Worm (Caenorhabditis elegans): Measurements from ENCODE around the gene pals-28.
A peak's percentile ranks its signal among the peaks of the same experiment; 100 is the strongest.

pals-28 gene

DNA sequence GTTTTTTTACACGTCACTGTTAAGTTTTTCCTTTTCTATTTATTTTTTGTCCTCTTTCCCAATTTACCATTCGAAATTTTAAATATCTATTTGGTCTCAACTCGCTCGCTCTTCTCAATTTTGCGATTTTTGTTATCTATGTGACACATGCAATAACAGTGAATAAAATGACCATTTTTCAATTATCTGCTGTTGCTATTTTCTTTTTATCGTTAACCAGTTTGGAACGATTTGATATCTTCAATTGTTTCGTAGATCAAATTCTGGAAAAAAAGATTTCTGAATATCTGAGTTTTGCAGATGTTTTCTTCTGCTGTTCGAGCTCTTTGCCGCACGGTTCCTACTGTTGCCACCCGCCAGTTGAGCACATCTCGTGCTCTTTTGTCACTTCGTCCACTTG, 22.6 kb downstream of the pals-28 start, which contains the start of gene prdx-3:
prdx-3 (plus strand) TSS at position 301 of the 400 bp plus-strand sequence.
- TF ChIP-seq hmg-1.1 (GFP tag; IDR thresholded peaks at IDR 0.05) (no peak), unc-62 (GFP tag; optimal IDR thresholded peaks at IDR 0.05 in 1 of 2) (peak in 1 of 2 experiments; percentile 49), unc-62 (tag; optimal IDR thresholded peaks at IDR 0.05) (no peak), vab-7 (GFP tag; IDR thresholded peaks at IDR 0.05) (no peak), dpl-1 (GFP tag; optimal IDR thresholded peaks at IDR 0.05) (no peak), lin-38 (GFP tag; IDR thresholded peaks at IDR 0.05) (0 out of 2 replicates have a peak, but pooled peaks have one; percentile 9), lsy-2 (tag; optimal IDR thresholded peaks at IDR 0.05) (no peak), snpc-1.2 (GFP tag; IDR thresholded peaks at IDR 0.05) (no peak), attf-4 (tag; optimal IDR thresholded peaks at IDR 0.05) (no peak), dmd-8 (GFP tag; IDR thresholded peaks at IDR 0.05) (no peak), ceh-28 (tag; optimal IDR thresholded peaks at IDR 0.05) (no peak), pqm-1 (tag; optimal IDR thresholded peaks at IDR 0.05) (no peak)

ce11 chrIII:4408251-4408650, 23.7 kb downstream of the pals-28 start, which contains the start of gene gpch-1:
Gene gpch-1, plus strand, starts transcription at chrIII:4408551.
- no peak for TF ChIP-seq lin-13 (GFP tag; optimal IDR thresholded peaks at IDR 0.05)
- no peak for TF ChIP-seq cey-2 (tag; optimal IDR thresholded peaks at IDR 0.05; ENCODE audit: borderline replicate concordance, insufficient read depth)
- no peak for TF ChIP-seq lsy-2 (tag; optimal IDR thresholded peaks at IDR 0.05)

DNA sequence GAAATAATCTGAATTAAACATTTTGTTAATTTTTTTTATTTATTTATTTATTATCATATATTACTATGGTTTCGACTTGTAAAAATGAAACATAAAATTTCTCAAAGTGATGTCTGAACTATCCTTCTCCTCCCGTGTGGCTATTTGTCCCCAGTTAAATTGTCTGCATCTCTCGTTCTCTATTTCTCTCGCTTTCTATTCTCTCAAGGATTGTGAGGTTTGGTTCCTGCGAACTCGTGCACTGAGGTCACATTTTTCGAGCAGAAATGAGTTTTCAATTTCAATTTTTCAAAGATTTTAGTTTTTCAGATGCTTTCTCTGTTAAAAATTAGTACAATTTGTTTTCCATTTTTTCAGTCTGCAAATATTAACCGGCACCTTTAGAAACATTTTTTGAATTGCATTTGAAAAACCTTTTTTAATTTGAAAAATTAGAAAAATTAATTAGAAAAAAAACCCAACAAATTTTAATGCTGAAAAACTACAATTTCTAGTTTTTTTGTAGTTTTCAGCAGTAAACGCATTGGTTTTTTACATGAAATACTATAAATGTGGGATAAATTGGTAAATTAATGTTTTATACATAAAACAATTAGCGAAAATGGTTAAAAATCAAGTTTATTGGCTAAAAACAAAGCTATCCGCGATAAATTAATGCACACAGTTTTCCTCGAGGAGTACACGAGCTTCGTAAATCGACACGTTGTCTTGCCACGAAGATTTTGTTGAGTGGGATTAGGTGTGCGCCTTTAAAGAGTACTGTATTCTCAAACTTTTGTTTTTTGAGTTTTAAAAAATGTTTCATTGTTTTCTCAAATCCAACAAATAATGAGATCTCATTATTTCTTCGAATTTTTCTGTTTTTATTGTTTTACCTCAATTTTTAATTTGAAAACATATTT, 27.8 kb downstream of the pals-28 start:
- TF ChIP-seq cey-2 (tag; optimal IDR thresholded peaks at IDR 0.05; ENCODE audit: borderline replicate concordance, insufficient read depth), result no peak
- TF ChIP-seq aly-2 (tag; optimal IDR thresholded peaks at IDR 0.05), result no peak
- TF ChIP-seq ZK337.2 (GFP tag; IDR thresholded peaks at IDR 0.05), result no peak
- TF ChIP-seq snpc-1.2 (GFP tag; IDR thresholded peaks at IDR 0.05), result no peak
- TF ChIP-seq dpl-1 (GFP tag; optimal IDR thresholded peaks at IDR 0.05), result no peak
- TF ChIP-seq ztf-7 (tag; optimal IDR thresholded peaks at IDR 0.05), result no peak
- TF ChIP-seq unc-62 (GFP tag; optimal IDR thresholded peaks at IDR 0.05 in 1 of 2), result no peak
- TF ChIP-seq unc-62 (tag; optimal IDR thresholded peaks at IDR 0.05), result no peak
- no peak for TF ChIP-seq F49E8.2 (tag; optimal IDR thresholded peaks at IDR 0.05; ENCODE audit: borderline replicate concordance)
- no peak for TF ChIP-seq lin-15B (tag; optimal IDR thresholded peaks at IDR 0.05)
- no peak for TF ChIP-seq Y48G9A.11 (GFP tag; IDR thresholded peaks at IDR 0.05)
- TF ChIP-seq egl-43 (GFP tag; IDR thresholded peaks at IDR 0.05), result no peak
- TF ChIP-seq nhr-76 (tag; optimal IDR thresholded peaks at IDR 0.05), result no peak
- TF ChIP-seq lin-1 (GFP tag; IDR thresholded peaks at IDR 0.05), result no peak
- 0 out of 2 replicates have a peak, but pooled peaks have one; percentile 13 for TF ChIP-seq hmg-1.1 (GFP tag; IDR thresholded peaks at IDR 0.05)
- no peak for TF ChIP-seq vab-7 (GFP tag; IDR thresholded peaks at IDR 0.05)
- TF ChIP-seq egl-27 (tag; optimal IDR thresholded peaks at IDR 0.05), result no peak
- no peak for TF ChIP-seq Y5F2A.4 (GFP tag; optimal IDR thresholded peaks at IDR 0.05)
- TF ChIP-seq ceh-82 (tag; optimal IDR thresholded peaks at IDR 0.05), result no peak
- no peak for TF ChIP-seq daf-12 (tag; optimal IDR thresholded peaks at IDR 0.05)
- TF ChIP-seq pha-4 (GFP tag; IDR thresholded peaks at IDR 0.05), result no peak
- no peak for TF ChIP-seq pha-4 (tag; optimal IDR thresholded peaks at IDR 0.05)
- TF ChIP-seq daf-19 (GFP tag; conservative IDR thresholded peaks at IDR 0.05), result no peak
- TF ChIP-seq snpc-4 (tag; optimal IDR thresholded peaks at IDR 0.05), result no peak
- no peak for TF ChIP-seq nhr-237 (tag; optimal IDR thresholded peaks at IDR 0.05)
- no peak for TF ChIP-seq spr-3 (GFP tag; optimal IDR thresholded peaks at IDR 0.05)
- TF ChIP-seq zip-11 (GFP tag; IDR thresholded peaks at IDR 0.05), result no peak
- no peak for TF ChIP-seq Y105C5A.15 (GFP tag; IDR thresholded peaks at IDR 0.05)
- TF ChIP-seq daf-8 (GFP tag; IDR thresholded peaks at IDR 0.05), result no peak
- TF ChIP-seq mxl-2 (GFP tag; conservative IDR thresholded peaks at IDR 0.05), result no peak
- no peak for TF ChIP-seq F26F4.8 (GFP tag; conservative IDR thresholded peaks at IDR 0.05)
- TF ChIP-seq T20F7.1 (GFP tag; optimal IDR thresholded peaks at IDR 0.05), result no peak
- no peak for TF ChIP-seq spr-1 (tag; optimal IDR thresholded peaks at IDR 0.05)
- TF ChIP-seq dmd-9 (GFP tag; IDR thresholded peaks at IDR 0.05), result no peak
- TF ChIP-seq tra-1 (GFP tag; IDR thresholded peaks at IDR 0.05), result 0 out of 2 replicates have a peak, but pooled peaks have one; percentile 10
- no peak for TF ChIP-seq madf-5 (GFP tag; IDR thresholded peaks at IDR 0.05)
- no peak for TF ChIP-seq arid-1 (GFP tag; conservative IDR thresholded peaks at IDR 0.05)
- no peak for TF ChIP-seq ctbp-1 (GFP tag; IDR thresholded peaks at IDR 0.05)

All from whole organism, L4 larva.